Worm (Caenorhabditis elegans): Measurements from ENCODE around the gene try-10.

The try-10 gene

DNA sequence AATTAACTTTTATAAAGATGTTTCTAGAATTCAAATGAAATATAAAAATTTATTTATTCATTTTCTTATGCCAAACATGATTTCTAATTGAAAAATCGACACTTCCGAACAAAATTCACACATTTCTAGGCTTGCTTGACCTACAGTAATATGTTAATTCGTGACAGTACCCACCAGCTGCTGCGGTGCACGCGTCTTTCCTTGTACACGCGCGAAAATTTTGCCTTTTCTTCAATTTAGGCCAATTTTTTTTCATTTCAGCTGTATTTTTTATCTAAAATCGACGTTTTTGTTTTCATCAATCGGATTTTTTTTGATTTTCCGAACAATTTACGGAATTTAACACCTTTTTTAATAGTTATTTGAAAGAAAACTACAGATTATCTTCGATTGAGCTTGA lies 13.0 kb downstream of the try-10 start:
- TF ChIP-seq tbx-2 (tag; optimal IDR thresholded peaks at IDR 0.05) (no peak), skn-1 (tag; optimal IDR thresholded peaks at IDR 0.05) (no peak), fkh-10 (GFP tag; optimal IDR thresholded peaks at IDR 0.05) (no peak), nhr-77 (tag; optimal IDR thresholded peaks at IDR 0.05) (no peak), lin-15B (tag; optimal IDR thresholded peaks at IDR 0.05) (no peak), nhr-67 (tag; optimal IDR thresholded peaks at IDR 0.05) (no peak), mml-1 (tag; optimal IDR thresholded peaks at IDR 0.05) (no peak), daf-12 (tag; optimal IDR thresholded peaks at IDR 0.05) (no peak)

- TF ChIP-seq elt-3 (tag; optimal IDR thresholded peaks at IDR 0.05), result no peak
- TF ChIP-seq ceh-28 (tag; optimal IDR thresholded peaks at IDR 0.05), result no peak
- no peak for TF ChIP-seq ztf-11 (tag; optimal IDR thresholded peaks at IDR 0.05)
- TF ChIP-seq jun-1 (tag; optimal IDR thresholded peaks at IDR 0.05), result no peak
- TF ChIP-seq nhr-77 (tag; optimal IDR thresholded peaks at IDR 0.05), result no peak
- TF ChIP-seq pha-4 (tag; optimal IDR thresholded peaks at IDR 0.05), result no peak
- no peak for TF ChIP-seq egl-27 (tag; optimal IDR thresholded peaks at IDR 0.05)
- TF ChIP-seq mml-1 (tag; optimal IDR thresholded peaks at IDR 0.05), result no peak
- no peak for TF ChIP-seq unc-39 (tag; optimal IDR thresholded peaks at IDR 0.05)
- no peak for TF ChIP-seq ZK546.5 (tag; optimal IDR thresholded peaks at IDR 0.05)
- TF ChIP-seq nhr-11 (tag; optimal IDR thresholded peaks at IDR 0.05), result no peak
Observed at ce11 chrV:12999559-12999958, 13.5 kb downstream of the try-10 start, which contains the start of gene far-4. Gene far-4 (minus strand): TSS chrV:12999659.

DNA sequence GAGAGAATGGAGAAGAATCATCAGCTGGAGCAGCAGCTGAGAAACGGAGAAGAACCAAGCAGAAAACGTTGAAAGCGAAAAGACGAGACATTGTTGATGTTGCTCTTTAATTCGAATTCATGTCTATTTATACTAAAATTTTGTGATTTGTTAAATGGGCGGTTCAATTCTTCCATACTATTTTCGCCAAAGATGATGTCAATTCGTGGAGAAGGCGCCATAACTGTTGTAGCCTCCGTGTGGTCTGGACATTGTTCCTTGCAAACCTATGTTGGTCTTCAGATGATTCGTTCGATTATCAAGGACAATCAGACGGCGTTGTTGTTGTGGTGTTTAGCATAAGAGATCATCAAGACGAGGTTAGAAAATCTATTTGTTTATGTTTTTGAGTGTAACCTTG lies 15.6 kb downstream of the try-10 start, which contains the start of gene far-3:
Gene far-3, minus strand, starts transcription at position 101 of the 400 bp plus-strand sequence.
- TF ChIP-seq nhr-23 (tag; optimal IDR thresholded peaks at IDR 0.05) (no peak), nhr-76 (tag; optimal IDR thresholded peaks at IDR 0.05) (no peak), eor-1 (tag; optimal IDR thresholded peaks at IDR 0.05) (no peak), tbx-2 (tag; optimal IDR thresholded peaks at IDR 0.05) (no peak), lin-15B (tag; optimal IDR thresholded peaks at IDR 0.05) (no peak), nfya-1 (tag; optimal IDR thresholded peaks at IDR 0.05; ENCODE audit: insufficient read depth) (no peak), unc-39 (tag; optimal IDR thresholded peaks at IDR 0.05) (no peak), daf-12 (tag; optimal IDR thresholded peaks at IDR 0.05) (no peak), nhr-12 (tag; optimal IDR thresholded peaks at IDR 0.05) (no peak), pha-4 (tag; optimal IDR thresholded peaks at IDR 0.05) (no peak), nhr-25 (tag; optimal IDR thresholded peaks at IDR 0.05) (no peak), egl-27 (tag; optimal IDR thresholded peaks at IDR 0.05) (no peak), snpc-4 (tag; optimal IDR thresholded peaks at IDR 0.05) (no peak), ztf-11 (tag; optimal IDR thresholded peaks at IDR 0.05) (no peak)

DNA sequence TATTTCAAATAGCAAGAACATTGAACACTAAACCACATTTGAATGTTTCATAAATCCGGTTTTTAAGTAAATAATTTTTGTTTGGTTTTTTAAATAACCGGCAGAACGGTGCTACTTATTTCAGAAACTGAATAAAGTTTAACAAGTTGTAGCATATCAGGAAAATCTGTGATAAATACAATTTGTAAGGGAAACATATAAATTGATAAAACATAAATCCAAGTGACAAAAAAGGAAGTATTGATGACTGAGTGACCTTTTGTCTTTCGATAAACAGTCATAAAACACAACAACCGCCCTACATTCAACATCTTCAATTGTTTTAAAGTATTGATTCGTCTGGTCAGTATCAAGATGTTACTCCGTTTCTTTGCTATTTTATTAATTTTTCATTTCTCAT lies 17.8 kb downstream of the try-10 start, which contains the start of gene far-5:
Gene far-5, plus strand, starts transcription at position 301 of the 400 bp plus-strand sequence.
- TF ChIP-seq mdl-1 (tag; optimal IDR thresholded peaks at IDR 0.05), result no peak
- TF ChIP-seq ZK546.5 (tag; optimal IDR thresholded peaks at IDR 0.05), result no peak
- no peak for TF ChIP-seq pqm-1 (tag; optimal IDR thresholded peaks at IDR 0.05)
- TF ChIP-seq nhr-23 (tag; optimal IDR thresholded peaks at IDR 0.05), result peak; percentile 2

ce11 chrV:12992891-12993290 lies 20.2 kb downstream of the try-10 start, which contains the start of the genes F15B9.11 and dsl-7:
Gene F15B9.11 (minus strand): TSS chrV:12992895.
Gene dsl-7 (plus strand): TSS chrV:12993150.
- TF ChIP-seq ama-1 (optimal IDR thresholded peaks at IDR 0.05) (no peak), pqm-1 (tag; optimal IDR thresholded peaks at IDR 0.05) (no peak), lin-39 (tag; optimal IDR thresholded peaks at IDR 0.05) (no peak), elt-1 (tag; optimal IDR thresholded peaks at IDR 0.05) (peak; percentile 17), ZK546.5 (tag; optimal IDR thresholded peaks at IDR 0.05) (no peak), nfya-1 (tag; optimal IDR thresholded peaks at IDR 0.05; ENCODE audit: insufficient read depth) (no peak), nhr-76 (tag; optimal IDR thresholded peaks at IDR 0.05) (no peak), ceh-28 (tag; optimal IDR thresholded peaks at IDR 0.05) (no peak), ztf-4 (tag; optimal IDR thresholded peaks at IDR 0.05) (no peak), nhr-67 (tag; optimal IDR thresholded peaks at IDR 0.05) (no peak), mdl-1 (tag; optimal IDR thresholded peaks at IDR 0.05) (no peak), skn-1 (tag; optimal IDR thresholded peaks at IDR 0.05) (no peak), lin-15B (tag; optimal IDR thresholded peaks at IDR 0.05) (no peak), unc-62 (GFP tag; optimal IDR thresholded peaks at IDR 0.05) (no peak), aly-2 (tag; optimal IDR thresholded peaks at IDR 0.05) (no peak), nhr-25 (tag; optimal IDR thresholded peaks at IDR 0.05) (peak; percentile 73), zag-1 (tag; optimal IDR thresholded peaks at IDR 0.05) (no peak), daf-12 (tag; optimal IDR thresholded peaks at IDR 0.05) (no peak)
